Fruit fly (Drosophila melanogaster) whole organism, prepupa: Measurements from ENCODE around the gene CG8870.

Experiments
- CG3032 ChIP-seq: fragments of 200-800 bp; optimal IDR thresholded peaks from 2 replicates; lab custom pipeline; 2019; ENCODE audit warnings: missing biosample characterization, mild to moderate bottlenecking, missing genetic modification characterization, moderate library complexity
- CG3919 ChIP-seq: fragments of 200-800 bp; sonication (Bioruptor generic); optimal IDR thresholded peaks from 3 replicates; lab custom pipeline; 2016; ENCODE audit warnings: missing biosample characterization, missing genetic modification characterization
- CG4318 ChIP-seq: fragments of 200-800 bp; sonication (Bioruptor generic); optimal IDR thresholded peaks from 3 replicates; lab custom pipeline; 2017; ENCODE audit warnings: missing biosample characterization, mild to moderate bottlenecking, missing genetic modification characterization
- CG6163 ChIP-seq: fragments of 200-800 bp; sonication (Bioruptor generic); IDR thresholded peaks from 3 replicates; pipeline ENCODE4 v1.3.6; 2022; ENCODE audit warnings: missing biosample characterization, missing genetic modification characterization
- CG9139 ChIP-seq: fragments of 200-800 bp; sonication (Bioruptor generic); optimal IDR thresholded peaks from 3 replicates; lab custom pipeline; 2017; ENCODE audit warnings: missing biosample characterization, mild to moderate bottlenecking, missing genetic modification characterization
- Eip93F ChIP-seq: fragments of 200-800 bp; sonication (Bioruptor generic); optimal IDR thresholded peaks from 2 replicates; lab custom pipeline; 2016; ENCODE audit warnings: missing biosample characterization, mild to moderate bottlenecking, missing genetic modification characterization
- Ets21C ChIP-seq: fragments of 200-800 bp; sonication (Bioruptor generic); optimal IDR thresholded peaks from 3 replicates; lab custom pipeline; 2016; ENCODE audit warnings: missing biosample characterization, missing genetic modification characterization
- Hr39 ChIP-seq: fragments of 200-800 bp; sonication (Bioruptor generic); optimal IDR thresholded peaks from 2 replicates; lab custom pipeline; 2016; ENCODE audit warnings: missing biosample characterization, missing genetic modification characterization
- Hr4 ChIP-seq: fragments of 200-800 bp; sonication (Bioruptor generic); optimal IDR thresholded peaks from 3 replicates; lab custom pipeline; 2016; ENCODE audit warnings: missing biosample characterization, missing genetic modification characterization
- Met ChIP-seq: fragments of 200-800 bp; sonication (Bioruptor generic); optimal IDR thresholded peaks from 3 replicates; lab custom pipeline; 2016; ENCODE audit warnings: missing biosample characterization, missing genetic modification characterization
- Sox14 ChIP-seq: fragments of 200-800 bp; sonication (Bioruptor generic); optimal IDR thresholded peaks from 3 replicates; lab custom pipeline; 2016; ENCODE audit warnings: missing biosample characterization, missing genetic modification characterization
- Sox15 ChIP-seq: fragments of 200-800 bp; sonication (Bioruptor generic); optimal IDR thresholded peaks from 3 replicates; lab custom pipeline; 2016; ENCODE audit warnings: missing biosample characterization, missing genetic modification characterization
- fd59A ChIP-seq: fragments of 200-800 bp; sonication (Bioruptor generic); optimal IDR thresholded peaks from 2 replicates; lab custom pipeline; 2017; ENCODE audit warnings: missing biosample characterization, mild to moderate bottlenecking, missing genetic modification characterization, missing genetic modification reagents
- fd85E ChIP-seq: fragments of 200-800 bp; sonication (Bioruptor generic); optimal IDR thresholded peaks from 3 replicates; lab custom pipeline; 2016; ENCODE audit warnings: missing biosample characterization, missing genetic modification characterization
- lz ChIP-seq: fragments of 200-800 bp; sonication (Bioruptor generic); optimal IDR thresholded peaks from 3 replicates; lab custom pipeline; 2016; ENCODE audit warnings: missing biosample characterization, missing genetic modification characterization
- spab ChIP-seq: fragments of 200-800 bp; sonication (Bioruptor generic); optimal IDR thresholded peaks from 2 replicates; lab custom pipeline; 2017; ENCODE audit warnings: missing biosample characterization, mild to moderate bottlenecking, missing genetic modification characterization, missing genetic modification reagents

The CG8870 gene

DNA sequence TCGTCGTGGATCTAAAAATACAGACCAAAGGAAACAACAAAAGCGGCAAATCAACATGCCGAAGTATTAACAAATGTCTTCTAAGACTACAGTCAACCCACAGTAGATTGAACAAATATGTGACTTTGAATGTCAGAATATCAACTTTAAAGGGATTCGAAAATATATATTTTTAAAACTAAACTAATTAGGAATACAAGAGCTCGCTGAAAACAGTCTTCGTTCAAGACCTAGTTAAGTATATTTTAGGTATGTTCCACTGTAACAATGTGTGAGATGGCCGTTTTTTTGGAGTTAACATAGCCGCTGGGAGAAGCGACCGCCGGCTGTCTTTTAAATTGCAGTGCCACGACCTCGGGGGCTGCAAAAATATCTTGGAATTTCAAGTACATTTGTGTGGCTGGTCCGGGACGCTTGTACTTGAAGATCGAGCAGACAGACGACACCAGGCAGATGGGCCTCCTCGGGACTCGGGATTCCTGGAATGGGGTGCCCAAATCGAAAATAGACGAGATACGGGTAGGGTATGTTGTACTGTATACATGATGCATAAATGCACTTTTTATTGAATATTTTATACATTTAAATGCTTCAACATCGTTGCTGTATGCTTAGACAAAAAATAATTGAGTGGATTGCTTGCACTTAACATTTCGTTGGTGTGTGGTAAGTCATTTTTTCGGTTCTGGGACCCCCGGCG is 48.8 kb downstream of the CG8870 start (continued):
- peak; percentile 50 for TF ChIP-seq CG3032 (tag; lab: Kevin White, UChicago)
- TF ChIP-seq CG6163 (GFP tag; lab: Robert Waterston, UW): peak; percentile 70; the same call in 2 of the 3 replicates
- peak; percentile 5 for TF ChIP-seq fd85E
- peak; percentile 38 for TF ChIP-seq Sox15
- TF ChIP-seq Hr4: peak; percentile 77
- peak; percentile 53 for TF ChIP-seq lz (GFP tag; lab: Kevin White, UChicago)
- peak; percentile 57 for TF ChIP-seq CG4318
- TF ChIP-seq CG3919 (GFP tag; lab: Kevin White, UChicago): peak; percentile 80
- TF ChIP-seq Eip93F (GFP tag; lab: Kevin White, UChicago): no peak
- peak; percentile 20 for TF ChIP-seq fd59A (GFP tag; lab: Kevin White, UChicago)
- peak; percentile 30 for TF ChIP-seq CG9139
- TF ChIP-seq Hr39 (GFP tag; lab: Kevin White, UChicago): peak; percentile 72
- TF ChIP-seq Met: peak; percentile 71
- peak; percentile 60 for TF ChIP-seq spab (GFP tag; lab: Kevin White, UChicago)
- peak; percentile 72 for TF ChIP-seq Sox14
- TF ChIP-seq Ets21C (GFP tag; lab: Kevin White, UChicago): peak; percentile 2
- TF ChIP-seq, all 60 proteins: peak for 53
